Worm (Caenorhabditis elegans) whole organism, L2 larva: ENCODE data around the gene sre-29.

Experiments used
- F13H6.1 ChIP-seq: sonication (generic microtip); optimal IDR thresholded peaks from 2 replicates; lab custom pipeline; 2016; ENCODE audit warnings: missing genetic modification characterization, missing compliant biosample characterization
- elt-3 ChIP-seq: sonication (generic microtip); optimal IDR thresholded peaks from 2 replicates; lab custom pipeline; 2017; ENCODE audit warnings: missing biosample characterization, missing genetic modification characterization
- gmeb-1 ChIP-seq: fragments of 150-350 bp; optimal IDR thresholded peaks from 2 replicates; lab custom pipeline; 2014; ENCODE audit warnings: missing biosample characterization, missing genetic modification characterization
- lin-13 ChIP-seq: fragments of 150-350 bp; optimal IDR thresholded peaks from 2 replicates; lab custom pipeline; 2014; ENCODE audit warnings: missing biosample characterization, missing genetic modification reagents, missing genetic modification characterization

- TF ChIP-seq gmeb-1 (tag; lab: Kevin White, UChicago): no peak
- TF ChIP-seq lin-13 (GFP tag; lab: Kevin White, UChicago): no peak
- no peak for TF ChIP-seq F13H6.1 (tag; lab: Kevin White, UChicago)
- TF ChIP-seq elt-3: no peak
These were observed at the start of gene sre-29 for ce11 chrII:12401791-12402190.
